Fruit fly (Drosophila melanogaster): ENCODE data around the gene Pus7.

The Pus7 gene

DNA sequence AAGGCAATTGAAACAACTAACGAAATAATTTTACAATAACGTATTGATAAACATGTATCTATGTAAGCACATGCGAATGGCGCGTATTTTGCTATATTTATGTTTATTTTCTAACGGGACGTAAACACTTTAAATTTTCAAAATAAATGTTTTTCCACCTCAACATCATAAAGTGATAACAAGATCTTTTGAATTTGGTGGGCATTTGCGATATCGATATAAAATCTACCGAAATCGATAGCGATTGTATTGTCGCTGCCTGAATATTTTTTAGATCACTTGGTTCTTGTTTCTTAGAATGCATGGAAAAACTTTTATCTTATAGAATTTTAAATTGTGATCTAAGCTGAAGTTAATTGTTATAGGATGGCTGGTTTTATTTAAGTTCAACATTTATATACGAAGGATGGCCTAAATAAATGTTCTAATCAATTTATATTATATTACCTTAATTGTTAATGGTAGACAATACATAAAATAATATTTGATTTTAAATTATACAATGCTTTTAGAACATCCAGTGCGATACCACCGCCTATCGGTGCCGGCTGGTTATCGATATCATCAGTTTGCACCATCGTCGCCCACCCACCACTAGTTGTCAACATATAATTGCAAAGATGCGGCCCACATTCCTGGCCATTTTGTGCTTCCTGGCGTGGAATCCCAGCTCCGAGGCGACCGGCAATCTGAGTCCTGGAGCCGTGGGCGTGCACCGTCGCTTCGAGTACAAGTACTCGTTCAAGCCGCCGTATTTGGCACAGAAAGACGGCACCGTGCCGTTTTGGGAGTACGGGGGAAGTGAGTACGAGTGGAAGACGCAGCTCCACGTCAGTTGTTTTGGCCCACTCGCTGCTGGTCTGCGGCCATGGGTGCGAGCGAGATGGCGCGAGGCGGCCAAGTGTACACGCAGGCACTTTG lies 24.8 kb downstream of the Pus7 start, which contains the start of gene ergic53 (continued):
- peak; percentile 89 for TF ChIP-seq HLH4C (GFP tag; IDR thresholded peaks at IDR 0.05; ENCODE audit: partially characterized antibody)
- peak; percentile 8 for TF ChIP-seq CG4617 (GFP tag; optimal IDR thresholded peaks at IDR 0.05; ENCODE audit: borderline replicate concordance)
- TF ChIP-seq CG10959 (GFP tag; IDR thresholded peaks at IDR 0.05) = no peak
- TF ChIP-seq bigmax (GFP tag; optimal IDR thresholded peaks at IDR 0.05) = no peak
- no peak for TF ChIP-seq tio (GFP tag; optimal IDR thresholded peaks at IDR 0.05)
- peak; percentile 75 for TF ChIP-seq Scr (GFP tag; IDR thresholded peaks at IDR 0.05; ENCODE audit: partially characterized antibody)
- no peak for TF ChIP-seq fd64A (GFP tag; optimal IDR thresholded peaks at IDR 0.05)
- TF ChIP-seq Oaz (GFP tag; IDR thresholded peaks at IDR 0.05) = no peak
- TF ChIP-seq zen (tag; optimal IDR thresholded peaks at IDR 0.05) = no peak
- no peak for TF ChIP-seq wek (GFP tag; optimal IDR thresholded peaks at IDR 0.05)
- TF ChIP-seq salm (tag; optimal IDR thresholded peaks at IDR 0.05) = no peak
- TF ChIP-seq pho (GFP tag; optimal IDR thresholded peaks at IDR 0.05) = no peak
- TF ChIP-seq Optix (GFP tag; IDR thresholded peaks at IDR 0.05) = no peak
- TF ChIP-seq CG7745 (tag; optimal IDR thresholded peaks at IDR 0.05) = no peak
- TF ChIP-seq eyg (GFP tag; optimal IDR thresholded peaks at IDR 0.05) = no peak
- TF ChIP-seq Dll (GFP tag; IDR thresholded peaks at IDR 0.05; ENCODE audit: partially characterized antibody) = peak; percentile 78
- no peak for TF ChIP-seq tll (GFP tag; optimal IDR thresholded peaks at IDR 0.05)
- no peak for TF ChIP-seq fru (optimal IDR thresholded peaks at IDR 0.05)
- TF ChIP-seq dan (GFP tag; IDR thresholded peaks at IDR 0.05) = no peak
- no peak for TF ChIP-seq crp (GFP tag; optimal IDR thresholded peaks at IDR 0.05)
- TF ChIP-seq run (tag; optimal IDR thresholded peaks at IDR 0.05) = no peak
- no peak for TF ChIP-seq Meics (GFP tag; optimal IDR thresholded peaks at IDR 0.05)
- peak; percentile 64; the same call in 1 of the 2 replicates for TF ChIP-seq amos (GFP tag; IDR thresholded peaks at IDR 0.05; ENCODE audit: partially characterized antibody)
- no peak for TF ChIP-seq Rfx (GFP tag; IDR thresholded peaks at IDR 0.05)
- TF ChIP-seq slbo (GFP tag; IDR thresholded peaks at IDR 0.05) = no peak
- TF ChIP-seq CG1529 (GFP tag; optimal IDR thresholded peaks at IDR 0.05) = no peak
- peak; percentile 74 for TF ChIP-seq CG2116 (GFP tag; optimal IDR thresholded peaks at IDR 0.05)
- TF ChIP-seq hth (optimal IDR thresholded peaks at IDR 0.05) = no peak
- no peak for TF ChIP-seq Oli (tag; optimal IDR thresholded peaks at IDR 0.05)
- TF ChIP-seq CG17385 (GFP tag; optimal IDR thresholded peaks at IDR 0.05) = no peak
- TF ChIP-seq CG4820 (GFP tag; optimal IDR thresholded peaks at IDR 0.05) = no peak
- TF ChIP-seq Doc3 (GFP tag; IDR thresholded peaks at IDR 0.05; ENCODE audit: partially characterized antibody) = peak; percentile 65; the same call in 2 of the 3 replicates
- no peak for TF ChIP-seq mirr (GFP tag; optimal IDR thresholded peaks at IDR 0.05)
- no peak for TF ChIP-seq ranshi (GFP tag; IDR thresholded peaks at IDR 0.05)
- TF ChIP-seq zfh2 (GFP tag; optimal IDR thresholded peaks at IDR 0.05) = no peak
- no peak for TF ChIP-seq Gsc (GFP tag; IDR thresholded peaks at IDR 0.05)
- no peak for TF ChIP-seq Mes4 (GFP tag; optimal IDR thresholded peaks at IDR 0.05)
- peak; percentile 32; the same call in 2 of the 3 replicates for TF ChIP-seq mld (GFP tag; IDR thresholded peaks at IDR 0.05; ENCODE audit: partially characterized antibody)
- no peak for TF ChIP-seq pfk (GFP tag; optimal IDR thresholded peaks at IDR 0.05)
- peak; percentile 87; the same call in 3 of the 4 replicates for TF ChIP-seq chinmo (GFP tag; IDR thresholded peaks at IDR 0.05; ENCODE audit: partially characterized antibody)
- no peak for TF ChIP-seq org-1 (GFP tag; optimal IDR thresholded peaks at IDR 0.05)
- peak; percentile 49 for TF ChIP-seq CG18262 (tag; optimal IDR thresholded peaks at IDR 0.05)
- no peak for TF ChIP-seq Dek (tag; optimal IDR thresholded peaks at IDR 0.05)
- TF ChIP-seq CG3847 (GFP tag; IDR thresholded peaks at IDR 0.05) = no peak
- TF ChIP-seq az2 (GFP tag; optimal IDR thresholded peaks at IDR 0.05) = no peak
- TF ChIP-seq jing (GFP tag; optimal IDR thresholded peaks at IDR 0.05) = no peak
- peak; percentile 53 for TF ChIP-seq nerfin-1 (tag; optimal IDR thresholded peaks at IDR 0.05)
- 0 out of 3 replicates have a peak, but pooled peaks have one; percentile 13 for TF ChIP-seq Dbx (GFP tag; IDR thresholded peaks at IDR 0.05)

Measured in whole organism, embryonic.